Fruit fly (Drosophila melanogaster): ENCODE data around the gene Tudor-SN.
A peak's percentile ranks its signal among the peaks of the same experiment; 100 is the strongest.

Tudor-SN gene

DNA sequence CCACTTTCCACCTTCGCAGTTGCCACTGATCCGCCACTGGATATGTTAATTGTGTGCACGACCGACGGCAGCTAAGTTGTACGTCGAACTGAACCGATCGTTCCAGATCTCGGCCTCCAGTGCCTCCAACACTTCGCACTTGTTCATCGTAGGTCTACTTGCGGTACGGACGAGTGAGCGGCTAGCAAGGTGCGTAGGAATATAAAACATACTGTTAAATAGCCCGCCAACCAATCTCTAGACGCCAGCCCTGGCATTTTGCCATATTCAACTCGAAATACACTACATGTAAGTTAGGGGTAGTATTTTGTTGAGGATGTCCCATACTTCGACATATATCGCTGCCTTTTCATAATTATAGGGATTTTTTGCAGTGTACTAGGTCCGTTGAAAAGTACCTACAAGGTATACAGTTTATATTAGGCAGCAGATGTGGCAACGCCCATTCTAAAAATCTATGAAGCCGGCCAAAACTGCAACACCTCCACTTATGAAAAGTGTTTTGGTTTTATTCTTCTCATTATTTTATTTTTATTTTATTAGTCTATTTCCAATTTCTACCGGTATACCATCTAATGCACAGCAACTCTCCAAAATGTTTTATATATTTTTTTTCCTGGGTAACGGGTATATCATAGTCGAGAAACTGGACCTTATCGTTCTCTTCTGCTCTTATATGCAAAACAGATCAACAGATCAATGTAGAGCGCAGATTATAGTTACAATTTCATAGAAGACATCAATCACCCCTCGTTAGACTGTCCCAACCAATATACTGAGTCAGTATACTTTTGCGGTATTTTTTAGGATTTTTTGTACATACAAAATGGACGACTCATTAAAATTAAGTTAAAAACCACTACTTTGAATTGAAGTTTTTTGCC lies 40.9 kb downstream of the Tudor-SN start, which contains the start of the genes pyx and CG33229 (continued):
- TF ChIP-seq CG4617 (GFP tag; optimal IDR thresholded peaks at IDR 0.05; ENCODE audit: borderline replicate concordance), result peak; percentile 63
- TF ChIP-seq CG2202 (tag; optimal IDR thresholded peaks at IDR 0.05), result peak; percentile 12
- TF ChIP-seq CG11398 (GFP tag; optimal IDR thresholded peaks at IDR 0.05), result no peak
- TF ChIP-seq CG1832 (GFP tag; optimal IDR thresholded peaks at IDR 0.05), result no peak
- peak; percentile 93 for TF ChIP-seq CG32532 (GFP tag; IDR thresholded peaks at IDR 0.05)
- TF ChIP-seq CG18619 (GFP tag; optimal IDR thresholded peaks at IDR 0.05), result peak; percentile 87
- TF ChIP-seq CG18599 (GFP tag; optimal IDR thresholded peaks at IDR 0.05), result peak; percentile 82
- TF ChIP-seq CG34224 (GFP tag; IDR thresholded peaks at IDR 0.05; ENCODE audit: partially characterized antibody), result no peak
- peak; percentile 76 for TF ChIP-seq cato (GFP tag; optimal IDR thresholded peaks at IDR 0.05; ENCODE audit: borderline replicate concordance)
- 0 out of 4 replicates have a peak, but pooled peaks have one; percentile 26 for TF ChIP-seq Dll (GFP tag; IDR thresholded peaks at IDR 0.05; ENCODE audit: partially characterized antibody)
- peak; percentile 44 for TF ChIP-seq CG3065 (GFP tag; optimal IDR thresholded peaks at IDR 0.05)
- peak; percentile 88 for TF ChIP-seq CG2712 (tag; optimal IDR thresholded peaks at IDR 0.05)
- no peak for TF ChIP-seq CG2129 (GFP tag; IDR thresholded peaks at IDR 0.05; ENCODE audit: partially characterized antibody)
- peak; percentile 56; the same call in 1 of the 3 replicates for TF ChIP-seq croc (GFP tag; conservative IDR thresholded peaks at IDR 0.05)
- peak; percentile 68 for TF ChIP-seq dmrt11E (tag; optimal IDR thresholded peaks at IDR 0.05)
- TF ChIP-seq HmgD (GFP tag; optimal IDR thresholded peaks at IDR 0.05), result no peak
- peak; percentile 84 for TF ChIP-seq CG10543 (GFP tag; optimal IDR thresholded peaks at IDR 0.05)
- TF ChIP-seq lola (GFP tag; optimal IDR thresholded peaks at IDR 0.05), result peak in 1 of 3 experiments; percentile 80
- TF ChIP-seq CG14667 (GFP tag; IDR thresholded peaks at IDR 0.05), result peak; percentile 67
- peak; percentile 66 for TF ChIP-seq CG1792 (GFP tag; optimal IDR thresholded peaks at IDR 0.05)
- no peak for TF ChIP-seq hb (GFP tag; IDR thresholded peaks at IDR 0.05; ENCODE audit: partially characterized antibody)
- TF ChIP-seq CG7963 (GFP tag; IDR thresholded peaks at IDR 0.05; ENCODE audit: partially characterized antibody), result no peak
- TF ChIP-seq Atf3 (GFP tag; optimal IDR thresholded peaks at IDR 0.05), result peak; percentile 80
- peak; percentile 49 for TF ChIP-seq Sry-δ (GFP tag; optimal IDR thresholded peaks at IDR 0.05)
- peak; percentile 64 for TF ChIP-seq org-1 (GFP tag; optimal IDR thresholded peaks at IDR 0.05)
- peak; percentile 80 for TF ChIP-seq Bteb2 (GFP tag; optimal IDR thresholded peaks at IDR 0.05)
- peak; percentile 74; the same call in 1 of the 2 replicates for TF ChIP-seq CG32772 (GFP tag; IDR thresholded peaks at IDR 0.05)
- peak; percentile 89 for TF ChIP-seq CG12659 (GFP tag; optimal IDR thresholded peaks at IDR 0.05)
- no peak for TF ChIP-seq nau (GFP tag; optimal IDR thresholded peaks at IDR 0.05)
- peak; percentile 5; the same call in 1 of the 2 replicates for TF ChIP-seq CG10321 (GFP tag; IDR thresholded peaks at IDR 0.05)
- TF ChIP-seq CG1233 (GFP tag; optimal IDR thresholded peaks at IDR 0.05), result peak; percentile 85
- peak; percentile 46 to 75 for TF ChIP-seq bsh (GFP tag; optimal IDR thresholded peaks at IDR 0.05)
- TF ChIP-seq Fer1 (GFP tag; optimal IDR thresholded peaks at IDR 0.05), result peak; percentile 55
- peak; percentile 84 for TF ChIP-seq chn (GFP tag; optimal IDR thresholded peaks at IDR 0.05)
- peak; percentile 94 for TF ChIP-seq Rfx (GFP tag; IDR thresholded peaks at IDR 0.05)
- peak; percentile 78 for TF ChIP-seq CG15696 (tag; optimal IDR thresholded peaks at IDR 0.05)
- peak; percentile 85 for TF ChIP-seq CG8924 (tag; optimal IDR thresholded peaks at IDR 0.05)
- no peak for TF ChIP-seq cg (GFP tag; optimal IDR thresholded peaks at IDR 0.05)
- TF ChIP-seq klu (GFP tag; IDR thresholded peaks at IDR 0.05), result peak; percentile 71; the same call in 1 of the 2 replicates
- TF ChIP-seq CG3281 (GFP tag; optimal IDR thresholded peaks at IDR 0.05), result peak; percentile 81
- TF ChIP-seq tin (GFP tag; optimal IDR thresholded peaks at IDR 0.05), result peak; percentile 87
- peak; percentile 19; the same call in 1 of the 2 replicates for TF ChIP-seq sna (GFP tag; IDR thresholded peaks at IDR 0.05; ENCODE audit: partially characterized antibody)
- no peak for TF ChIP-seq hbn (GFP tag; IDR thresholded peaks at IDR 0.05; ENCODE audit: partially characterized antibody)
- peak; percentile 76 for TF ChIP-seq Fer2 (tag; optimal IDR thresholded peaks at IDR 0.05)
- TF ChIP-seq Poxn (GFP tag; IDR thresholded peaks at IDR 0.05), result peak; percentile 40; the same call in 1 of the 2 replicates
- peak; percentile 89 for TF ChIP-seq CG9727 (GFP tag; optimal IDR thresholded peaks at IDR 0.05)
